Worm (Caenorhabditis elegans): ENCODE data around the gene Y26G10.1.

- TF ChIP-seq unc-39 (tag; optimal IDR thresholded peaks at IDR 0.05) (no peak), ama-1 (optimal IDR thresholded peaks at IDR 0.05) (no peak), ceh-82 (tag; optimal IDR thresholded peaks at IDR 0.05) (no peak), mbf-1 (tag; optimal IDR thresholded peaks at IDR 0.05) (no peak)
Observed at ce11 chrV:17684857-17685256, 10.8 kb downstream of the Y26G10.1 start, which contains the start of the genes F59A1.16 and F59A1.6.
